Worm (Caenorhabditis elegans): ENCODE results near the gene gly-12.

ce11 chrX:7534454-7534853 lies 48.8 kb downstream of the gly-12 start:
- TF ChIP-seq aly-2 (tag; optimal IDR thresholded peaks at IDR 0.05): no peak
- no peak for TF ChIP-seq nhr-77 (tag; optimal IDR thresholded peaks at IDR 0.05)
- no peak for TF ChIP-seq egl-27 (tag; optimal IDR thresholded peaks at IDR 0.05)
- no peak for TF ChIP-seq ceh-82 (tag; optimal IDR thresholded peaks at IDR 0.05)
- TF ChIP-seq elt-1 (tag; optimal IDR thresholded peaks at IDR 0.05): no peak
- no peak for TF ChIP-seq ztf-11 (tag; optimal IDR thresholded peaks at IDR 0.05)
- no peak for TF ChIP-seq fos-1 (tag; optimal IDR thresholded peaks at IDR 0.05)
- TF ChIP-seq snpc-4 (tag; optimal IDR thresholded peaks at IDR 0.05): no peak
- TF ChIP-seq lin-39 (tag; optimal IDR thresholded peaks at IDR 0.05): no peak

All from whole organism, L3 larva.